Worm (Caenorhabditis elegans) whole organism, young adult: ENCODE measurements around the gene tag-131.

ENCODE experiments used
- F39B2.1 ChIP-seq: fragments of 200-800 bp; sonication (Bioruptor generic); IDR thresholded peaks from 2 replicates; pipeline ENCODE4 v1.3.6; 2022; ENCODE audit warnings: missing genetic modification reagents, missing genetic modification characterization, missing compliant biosample characterization
- ccch-3 ChIP-seq: fragments of 200-800 bp; sonication (Bioruptor generic); optimal IDR thresholded peaks from 2 replicates; lab custom pipeline; 2018; ENCODE audit warnings: mild to moderate bottlenecking, missing genetic modification characterization, missing compliant biosample characterization
- ceh-40 ChIP-seq: fragments of 200-800 bp; sonication (Bioruptor generic); IDR thresholded peaks from 2 replicates; pipeline ENCODE4 v1.3.6; 2022; ENCODE audit warnings: missing genetic modification characterization, missing compliant biosample characterization
- nfya-1 ChIP-seq: sonication (generic microtip); optimal IDR thresholded peaks from 2 replicates; lab custom pipeline; 2017; ENCODE audit warnings: antibody characterized with exemption, missing compliant biosample characterization, missing genetic modification characterization, borderline replicate concordance; ENCODE audit not compliant: insufficient read depth
- snpc-4 ChIP-seq, 5 experiments: fragments of 150-350 bp in 1 of 5; sonication (generic microtip) in 4 of 5; optimal IDR thresholded peaks; 2 replicates each; lab custom pipeline; 2014 to 2018; ENCODE audit warnings: missing genetic modification characterization in 5 of 5, missing biosample characterization in 3 of 5, antibody characterized with exemption in 2 of 5, mild to moderate bottlenecking in 2 of 5, missing compliant biosample characterization in 2 of 5, missing genotype in 2 of 5, moderate library complexity in 2 of 5, missing genetic modification reagents in 1 of 5

DNA sequence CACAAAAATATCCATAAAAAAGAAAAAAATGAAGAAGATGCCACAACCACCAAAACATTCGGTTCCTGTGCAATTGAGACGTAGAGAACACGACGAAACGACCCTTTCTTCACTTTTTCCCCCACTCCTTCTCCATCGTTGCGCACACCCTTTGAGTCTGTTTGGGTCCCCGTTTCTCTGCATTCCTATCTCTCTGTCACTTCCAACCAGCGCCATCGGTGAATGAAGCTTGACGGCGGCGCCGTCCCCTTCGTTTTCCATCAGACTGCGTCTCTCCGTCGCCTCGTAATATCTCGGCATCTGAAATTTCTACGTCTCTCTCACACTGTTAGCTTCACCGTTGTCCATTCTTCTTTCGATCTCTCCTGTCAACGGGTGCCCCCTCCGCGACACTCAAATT lies 18.1 kb downstream of the tag-131 start:
- TF ChIP-seq nfya-1: no peak
- TF ChIP-seq ceh-40 (GFP tag; lab: Robert Waterston, UW): no peak
- TF ChIP-seq F39B2.1 (GFP tag; lab: Robert Waterston, UW): no peak
- no peak for TF ChIP-seq ccch-3 (GFP tag; lab: Kevin White, UChicago)
- no peak for TF ChIP-seq snpc-4 (GFP tag; optimal IDR thresholded peaks at IDR 0.05; lab: Kevin White, UChicago)
- TF ChIP-seq snpc-4 (tag; optimal IDR thresholded peaks at IDR 0.05; lab: Kevin White, UChicago): no peak
